Fruit fly (Drosophila melanogaster) whole organism, embryonic: ENCODE data around the gene Lsp2.

Experiments
- Adf1 ChIP-seq: fragments of 200-800 bp; sonication (Bioruptor generic); IDR thresholded peaks from 2 replicates; pipeline ENCODE4 v1.3.6; 2022; ENCODE audit warnings: missing biosample characterization, missing genetic modification characterization
- Atf6 ChIP-seq: fragments of 200-800 bp; sonication (Bioruptor generic); IDR thresholded peaks from 2 replicates; pipeline ENCODE4 v1.3.6; 2022; ENCODE audit warnings: missing biosample characterization, missing genetic modification characterization
- CG10267 ChIP-seq: fragments of 200-800 bp; sonication (Bioruptor generic); optimal IDR thresholded peaks from 2 replicates; lab custom pipeline; 2018; ENCODE audit warnings: missing biosample characterization, mild to moderate bottlenecking, missing genetic modification characterization, moderate library complexity
- CG10979 ChIP-seq: fragments of 200-800 bp; sonication (Bioruptor generic); optimal IDR thresholded peaks from 2 replicates; lab custom pipeline; 2018; ENCODE audit warnings: missing biosample characterization, mild to moderate bottlenecking, missing genetic modification characterization, moderate library complexity
- CG11504 ChIP-seq: fragments of 200-800 bp; sonication (Bioruptor generic); optimal IDR thresholded peaks from 3 replicates; lab custom pipeline; 2019; ENCODE audit warnings: missing biosample characterization, mild to moderate bottlenecking, missing genetic modification characterization, moderate library complexity
- CG1233 ChIP-seq: fragments of 200-800 bp; sonication (Bioruptor generic); optimal IDR thresholded peaks from 4 replicates; lab custom pipeline; 2018; ENCODE audit warnings: missing biosample characterization, mild to moderate bottlenecking, missing genetic modification characterization
- CG12744 ChIP-seq: fragments of 200-800 bp; sonication (Bioruptor generic); optimal IDR thresholded peaks from 2 replicates; lab custom pipeline; 2016; ENCODE audit warnings: missing biosample characterization, missing genetic modification characterization
- CG15011 ChIP-seq: fragments of 200-800 bp; sonication (Bioruptor generic); optimal IDR thresholded peaks from 3 replicates; lab custom pipeline; 2018; ENCODE audit warnings: missing biosample characterization, mild to moderate bottlenecking, missing genetic modification characterization
- CG17328 ChIP-seq: fragments of 200-800 bp; sonication (Bioruptor generic); IDR thresholded peaks from 2 replicates; pipeline ENCODE4 v1.3.6; 2022; ENCODE audit warnings: missing biosample characterization, missing genetic modification characterization
- CG3847 ChIP-seq: fragments of 200-800 bp; sonication (Bioruptor generic); IDR thresholded peaks from 2 replicates; pipeline ENCODE4 v1.3.6; 2022; ENCODE audit warnings: missing biosample characterization, missing genetic modification characterization
- CG4282 ChIP-seq: fragments of 200-800 bp; sonication (Bioruptor generic); optimal IDR thresholded peaks from 2 replicates; lab custom pipeline; 2016; ENCODE audit warnings: missing biosample characterization, missing genetic modification characterization
- CG4360 ChIP-seq: fragments of 200-800 bp; sonication (Bioruptor generic); IDR thresholded peaks from 2 replicates; pipeline ENCODE4 v1.3.6; 2022; ENCODE audit warnings: missing biosample characterization, missing genetic modification characterization
- CG4424 ChIP-seq: fragments of 200-800 bp; sonication (Bioruptor generic); optimal IDR thresholded peaks from 3 replicates; lab custom pipeline; 2016; ENCODE audit warnings: missing biosample characterization, missing genetic modification characterization
- CG4820 ChIP-seq: fragments of 200-800 bp; sonication (Bioruptor generic); optimal IDR thresholded peaks from 3 replicates; lab custom pipeline; 2016; ENCODE audit warnings: missing biosample characterization, missing genetic modification characterization
- CG5180 ChIP-seq: fragments of 200-800 bp; sonication (Bioruptor generic); optimal IDR thresholded peaks from 3 replicates; lab custom pipeline; 2017; ENCODE audit warnings: missing biosample characterization, missing genetic modification characterization, mild to moderate bottlenecking, moderate library complexity, missing genetic modification reagents
- CG6175 ChIP-seq: fragments of 200-800 bp; sonication (Bioruptor generic); IDR thresholded peaks from 3 replicates; pipeline ENCODE4 v1.3.6; 2022; ENCODE audit warnings: missing biosample characterization, missing genetic modification characterization
- CG7786 ChIP-seq: fragments of 200-800 bp; sonication (Bioruptor generic); optimal IDR thresholded peaks from 2 replicates; lab custom pipeline; 2016; ENCODE audit warnings: missing biosample characterization, missing genetic modification characterization
- CG9215 ChIP-seq: fragments of 200-800 bp; sonication (Bioruptor generic); IDR thresholded peaks from 2 replicates; pipeline ENCODE4 v1.3.6; 2022; ENCODE audit warnings: missing biosample characterization, missing genetic modification characterization
- D ChIP-seq, 2 experiments: fragments of 200-800 bp in 1 of 2; fragments of >200 bp in 1 of 2; sonication (Bioruptor generic) in 1 of 2; optimal IDR thresholded peaks; 2 replicates in 1 of 2; 3 replicates in 1 of 2; lab custom pipeline; 2017; ENCODE audit warnings: mild to moderate bottlenecking in 1 of 2, missing biosample characterization in 1 of 2, missing genetic modification characterization in 1 of 2, missing genetic modification reagents in 1 of 2
- E2f1 ChIP-seq: fragments of 200-800 bp; sonication (Bioruptor generic); IDR thresholded peaks from 2 replicates; pipeline ENCODE4 v1.3.6; 2022; ENCODE audit warnings: missing biosample characterization, missing genetic modification characterization
- HLH3B ChIP-seq: fragments of 200-800 bp; sonication (Bioruptor generic); IDR thresholded peaks from 2 replicates; pipeline ENCODE4 v1.3.6; 2022; ENCODE audit warnings: missing biosample characterization, missing genetic modification characterization
- Jarid2 ChIP-seq: fragments of 200-800 bp; sonication (Bioruptor generic); optimal IDR thresholded peaks from 3 replicates; lab custom pipeline; 2017; ENCODE audit warnings: mild to moderate bottlenecking, missing biosample characterization, missing genetic modification reagents, missing genetic modification characterization
- NfI ChIP-seq: fragments of 200-800 bp; sonication (Bioruptor generic); optimal IDR thresholded peaks from 3 replicates; lab custom pipeline; 2018; ENCODE audit warnings: missing biosample characterization, mild to moderate bottlenecking, missing genetic modification characterization, moderate library complexity
- Poxn ChIP-seq: fragments of 200-800 bp; sonication (Bioruptor generic); IDR thresholded peaks from 2 replicates; pipeline ENCODE4 v1.3.6; 2022; ENCODE audit warnings: missing biosample characterization, missing genetic modification characterization
- Side ChIP-seq: fragments of 200-800 bp; sonication (Bioruptor generic); optimal IDR thresholded peaks from 2 replicates; lab custom pipeline; 2016; ENCODE audit warnings: missing biosample characterization, missing genetic modification characterization
- Vsx1 ChIP-seq: fragments of 200-800 bp; sonication (Bioruptor generic); optimal IDR thresholded peaks from 2 replicates; lab custom pipeline; 2017; ENCODE audit warnings: missing biosample characterization, mild to moderate bottlenecking, missing genetic modification characterization, missing genetic modification reagents
- bowl ChIP-seq: fragments of 200-800 bp; sonication (Bioruptor generic); IDR thresholded peaks from 2 replicates; pipeline ENCODE4 v1.3.6; 2022; ENCODE audit warnings: missing biosample characterization, missing genetic modification characterization
- br ChIP-seq: fragments of >200 bp; optimal IDR thresholded peaks from 2 replicates; lab custom pipeline; 2017
- corto ChIP-seq: fragments of 200-800 bp; sonication (Bioruptor generic); optimal IDR thresholded peaks from 2 replicates; lab custom pipeline; 2016; ENCODE audit warnings: missing biosample characterization, mild to moderate bottlenecking, missing genetic modification characterization, moderate library complexity
- disco-r ChIP-seq: fragments of 200-800 bp; sonication (Bioruptor generic); optimal IDR thresholded peaks from 2 replicates; lab custom pipeline; 2016; ENCODE audit warnings: missing biosample characterization, missing genetic modification characterization
- ems ChIP-seq: fragments of 200-800 bp; sonication (Bioruptor generic); optimal IDR thresholded peaks from 3 replicates; lab custom pipeline; 2016; ENCODE audit warnings: missing biosample characterization, missing genetic modification characterization
- fd96Cb ChIP-seq: fragments of 200-800 bp; sonication (Bioruptor generic); optimal IDR thresholded peaks from 2 replicates; lab custom pipeline; 2018; ENCODE audit warnings: missing biosample characterization, mild to moderate bottlenecking, missing genetic modification characterization, moderate library complexity
- grn ChIP-seq: fragments of 200-800 bp; sonication (Bioruptor generic); optimal IDR thresholded peaks from 3 replicates; lab custom pipeline; 2017; ENCODE audit warnings: missing biosample characterization, missing genetic modification characterization
- h ChIP-seq: fragments of >200 bp; optimal IDR thresholded peaks from 2 replicates; lab custom pipeline; 2017
- ham ChIP-seq: fragments of 200-800 bp; sonication (Bioruptor generic); IDR thresholded peaks from 2 replicates; pipeline ENCODE4 v1.3.6; 2022; ENCODE audit warnings: missing biosample characterization, missing genetic modification characterization
- ind ChIP-seq: fragments of 200-800 bp; sonication (Bioruptor generic); optimal IDR thresholded peaks from 3 replicates; lab custom pipeline; 2016; ENCODE audit warnings: missing biosample characterization, missing genetic modification characterization
- knrl ChIP-seq: fragments of 200-800 bp; sonication (Bioruptor generic); IDR thresholded peaks from 3 replicates; pipeline ENCODE4 v1.3.6; 2022; ENCODE audit warnings: missing biosample characterization, missing genetic modification characterization; ENCODE audit not compliant: partially characterized antibody
- lbe ChIP-seq: fragments of 200-800 bp; sonication (Bioruptor generic); optimal IDR thresholded peaks from 2 replicates; lab custom pipeline; 2016; ENCODE audit warnings: missing biosample characterization, mild to moderate bottlenecking, missing genetic modification characterization
- lmd ChIP-seq: fragments of 200-800 bp; sonication (Bioruptor generic); IDR thresholded peaks from 2 replicates; pipeline ENCODE4 v1.3.6; 2022; ENCODE audit warnings: missing biosample characterization, missing genetic modification characterization
- onecut ChIP-seq: fragments of 200-800 bp; sonication (Bioruptor generic); IDR thresholded peaks from 2 replicates; pipeline ENCODE4 v1.3.6; 2022; ENCODE audit warnings: missing biosample characterization, missing genetic modification characterization
- pan ChIP-seq, 4 experiments: fragments of >200 bp in 3 of 4; fragments of 200-800 bp in 1 of 4; sonication (Bioruptor generic) in 1 of 4; optimal IDR thresholded peaks in 3 of 4; IDR thresholded peaks in 1 of 4; 2 replicates each; pipeline versions ENCODE4 v1.3.6 to Lab custom; 2017 to 2022; ENCODE audit warnings: missing biosample characterization in 2 of 4, missing genetic modification characterization in 2 of 4, mixed read lengths in 1 of 4
- psq ChIP-seq: fragments of 200-800 bp; sonication (Bioruptor generic); optimal IDR thresholded peaks from 2 replicates; lab custom pipeline; 2017; ENCODE audit warnings: missing biosample characterization, missing genetic modification characterization
- sc ChIP-seq, 3 experiments: fragments of >200 bp in 2 of 3; fragments of 200-800 bp in 1 of 3; sonication (Bioruptor generic) in 1 of 3; optimal IDR thresholded peaks; 2 replicates in 2 of 3; 3 replicates in 1 of 3; lab custom pipeline; 2017; ENCODE audit warnings: mild to moderate bottlenecking in 1 of 3, missing biosample characterization in 1 of 3, missing genetic modification characterization in 1 of 3, missing genetic modification reagents in 1 of 3
- sens ChIP-seq: fragments of 200-800 bp; sonication (Bioruptor generic); peaks from one replicate; lab custom pipeline; 2016; ENCODE audit warnings: missing biosample characterization, missing genetic modification characterization
- sima ChIP-seq: fragments of 200-800 bp; sonication (Bioruptor generic); optimal IDR thresholded peaks from 2 replicates; lab custom pipeline; 2016; ENCODE audit warnings: missing biosample characterization, missing genetic modification characterization
- ssp ChIP-seq: fragments of 200-800 bp; sonication (Bioruptor generic); IDR thresholded peaks from 2 replicates; pipeline ENCODE4 v1.3.6; 2022; ENCODE audit warnings: missing biosample characterization, missing genetic modification characterization
- tap ChIP-seq: fragments of 200-800 bp; optimal IDR thresholded peaks from 3 replicates; lab custom pipeline; 2019; ENCODE audit warnings: missing biosample characterization, mild to moderate bottlenecking, missing genetic modification characterization, moderate library complexity
- tup ChIP-seq: fragments of 200-800 bp; sonication (Bioruptor generic); optimal IDR thresholded peaks from 2 replicates; lab custom pipeline; 2016; ENCODE audit warnings: missing biosample characterization, mild to moderate bottlenecking, missing genetic modification characterization, moderate library complexity
- twi ChIP-seq: fragments of 200-800 bp; optimal IDR thresholded peaks from 2 replicates; lab custom pipeline; 2019; ENCODE audit warnings: missing biosample characterization, mild to moderate bottlenecking, missing genetic modification characterization, moderate library complexity
- zen2 ChIP-seq: fragments of 200-800 bp; sonication (Bioruptor generic); IDR thresholded peaks from 3 replicates; pipeline ENCODE4 v1.3.6; 2022; ENCODE audit warnings: missing biosample characterization, missing genetic modification characterization; ENCODE audit not compliant: partially characterized antibody
- zf30C ChIP-seq: fragments of 200-800 bp; sonication (Bioruptor generic); optimal IDR thresholded peaks from 3 replicates; lab custom pipeline; 2018; ENCODE audit warnings: missing biosample characterization, mild to moderate bottlenecking, missing genetic modification characterization

Gene Lsp2

DNA sequence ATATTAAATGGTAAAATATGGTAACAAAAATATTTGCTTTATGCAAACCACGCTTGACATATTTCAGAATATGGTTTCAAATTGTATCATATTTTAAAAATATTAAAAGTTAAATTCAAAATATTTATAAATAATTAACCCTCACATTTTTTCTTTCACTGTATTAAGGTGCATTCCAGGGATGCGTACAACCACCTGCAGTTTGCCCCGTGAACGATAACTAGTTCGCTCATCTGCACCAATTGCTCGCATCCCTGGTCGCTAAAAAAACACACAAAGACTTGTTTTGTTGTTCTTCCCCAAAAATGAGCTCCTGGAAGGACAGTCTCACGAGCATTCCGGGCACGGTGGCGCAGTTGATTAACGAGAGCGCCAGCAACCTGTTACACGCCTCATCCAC is 2.7 kb downstream of the Lsp2 start, which contains the start of gene DEF8 (continued):
- TF ChIP-seq CG4820 (GFP tag; lab: Kevin White, UChicago) (peak; percentile 71), D (optimal IDR thresholded peaks at IDR 0.05; lab: Kevin White, UChicago) (no peak), D (GFP tag; optimal IDR thresholded peaks at IDR 0.05; lab: Kevin White, UChicago) (peak; percentile 75), lbe (GFP tag; lab: Kevin White, UChicago) (peak; percentile 63), corto (no peak), ind (GFP tag; lab: Kevin White, UChicago) (peak; percentile 79), zen2 (GFP tag; lab: Robert Waterston, UW) (no peak), ham (GFP tag; lab: Robert Waterston, UW) (no peak), twi (peak; percentile 81), bowl (GFP tag; lab: Robert Waterston, UW) (peak; percentile 59; the same call in 1 of the 2 replicates), br (lab: Kevin White, UChicago) (no peak), fd96Cb (tag; lab: Kevin White, UChicago) (peak; percentile 83), CG6175 (GFP tag; lab: Robert Waterston, UW) (no peak), tup (GFP tag; lab: Kevin White, UChicago) (peak; percentile 20), Atf6 (GFP tag; lab: Robert Waterston, UW) (peak; percentile 86), CG5180 (GFP tag; lab: Kevin White, UChicago) (no peak), zf30C (peak; percentile 97), lmd (GFP tag; lab: Robert Waterston, UW) (peak; percentile 76), tap (tag; lab: Kevin White, UChicago) (peak; percentile 90), sens (peak; percentile 85), HLH3B (peak; percentile 94), CG1233 (GFP tag; lab: Kevin White, UChicago) (peak; percentile 80), CG4424 (GFP tag; lab: Kevin White, UChicago) (peak; percentile 81), Adf1 (peak; percentile 54; the same call in 1 of the 2 replicates), ems (GFP tag; lab: Kevin White, UChicago) (no peak), CG10979 (tag; lab: Kevin White, UChicago) (peak; percentile 92), h (lab: Kevin White, UChicago) (no peak), ssp (GFP tag; lab: Robert Waterston, UW) (peak; percentile 77), CG4282 (GFP tag; lab: Kevin White, UChicago) (no peak), knrl (peak; percentile 60; the same call in 2 of the 3 replicates), CG7786 (peak; percentile 3), CG11504 (peak; percentile 92), CG10267 (tag; lab: Kevin White, UChicago) (peak; percentile 88), disco-r (GFP tag; lab: Kevin White, UChicago) (no peak), NfI (GFP tag; lab: Kevin White, UChicago) (peak; percentile 77), onecut (peak; percentile 77), CG4360 (GFP tag; lab: Robert Waterston, UW) (peak; percentile 30), CG12744 (GFP tag; lab: Kevin White, UChicago) (no peak), CG9215 (peak; percentile 58), sc (optimal IDR thresholded peaks at IDR 0.05; lab: Kevin White, UChicago) (no peak), sc (GFP tag; optimal IDR thresholded peaks at IDR 0.05; lab: Kevin White, UChicago) (peak; percentile 65), psq (GFP tag; lab: Kevin White, UChicago) (peak; percentile 52), pan (optimal IDR thresholded peaks at IDR 0.05; lab: Kevin White, UChicago) (no peak), pan (GFP tag; optimal IDR thresholded peaks at IDR 0.05 in 1 of 2, IDR thresholded peaks at IDR 0.05 in 1 of 2) (peak in 1 of 2 experiments; percentile 91), Vsx1 (GFP tag; lab: Kevin White, UChicago) (no peak), CG15011 (no peak), Poxn (GFP tag; lab: Robert Waterston, UW) (no peak), sima (GFP tag; lab: Kevin White, UChicago) (no peak), Side (GFP tag; lab: Kevin White, UChicago) (no peak), E2f1 (GFP tag; lab: Robert Waterston, UW) (peak; percentile 78), CG3847 (peak; percentile 71), grn (GFP tag; lab: Kevin White, UChicago) (no peak), Jarid2 (GFP tag; lab: Kevin White, UChicago) (peak; percentile 47), CG17328 (GFP tag; lab: Robert Waterston, UW) (peak; percentile 93)
